Fruit fly (Drosophila melanogaster) whole organism, prepupa: ENCODE results near the gene OXA1L.

Experiments
- Blimp-1 ChIP-seq: fragments of 200-800 bp; sonication (Bioruptor generic); optimal IDR thresholded peaks from 3 replicates; lab custom pipeline; 2017; ENCODE audit warnings: missing biosample characterization, missing genetic modification characterization, mild to moderate bottlenecking, moderate library complexity, missing genetic modification reagents
- CG10631 ChIP-seq: fragments of 200-800 bp; sonication (Bioruptor generic); optimal IDR thresholded peaks from 2 replicates; lab custom pipeline; 2016; ENCODE audit warnings: missing biosample characterization, missing genetic modification characterization
- CG11762 ChIP-seq: fragments of 200-800 bp; sonication (Bioruptor generic); optimal IDR thresholded peaks from 3 replicates; lab custom pipeline; 2016; ENCODE audit warnings: missing biosample characterization, missing genetic modification characterization; ENCODE audit not compliant: insufficient read depth
- CG11902 ChIP-seq: fragments of 200-800 bp; sonication (Bioruptor generic); optimal IDR thresholded peaks from 3 replicates; lab custom pipeline; 2016; ENCODE audit warnings: missing biosample characterization, missing genetic modification characterization
- CG15336 ChIP-seq: fragments of 200-800 bp; sonication (Bioruptor generic); IDR thresholded peaks from 2 replicates; pipeline ENCODE4 v1.3.6; 2022; ENCODE audit warnings: missing biosample characterization, missing genetic modification characterization
- CG1621 ChIP-seq: fragments of 200-800 bp; sonication (Bioruptor generic); optimal IDR thresholded peaks from 3 replicates; lab custom pipeline; 2018; ENCODE audit warnings: missing biosample characterization, mild to moderate bottlenecking, missing genetic modification characterization
- CG3032 ChIP-seq: fragments of 200-800 bp; optimal IDR thresholded peaks from 2 replicates; lab custom pipeline; 2019; ENCODE audit warnings: missing biosample characterization, mild to moderate bottlenecking, missing genetic modification characterization, moderate library complexity
- CG31627 ChIP-seq: fragments of 200-800 bp; sonication (Bioruptor generic); optimal IDR thresholded peaks from 3 replicates; lab custom pipeline; 2016; ENCODE audit warnings: missing biosample characterization, missing genetic modification characterization
- CG32006 ChIP-seq: fragments of 200-800 bp; sonication (Bioruptor generic); optimal IDR thresholded peaks from 3 replicates; lab custom pipeline; 2017; ENCODE audit warnings: missing biosample characterization, mild to moderate bottlenecking, missing genetic modification characterization
- CG6163 ChIP-seq: fragments of 200-800 bp; sonication (Bioruptor generic); IDR thresholded peaks from 3 replicates; pipeline ENCODE4 v1.3.6; 2022; ENCODE audit warnings: missing biosample characterization, missing genetic modification characterization
- CG6276 ChIP-seq: fragments of 200-800 bp; sonication (Bioruptor generic); optimal IDR thresholded peaks from 2 replicates; lab custom pipeline; 2017; ENCODE audit warnings: missing biosample characterization, mild to moderate bottlenecking, missing genetic modification characterization
- CG6792 ChIP-seq: fragments of 200-800 bp; sonication (Bioruptor generic); optimal IDR thresholded peaks from 3 replicates; lab custom pipeline; 2016; ENCODE audit warnings: missing biosample characterization, missing genetic modification characterization
- CG6854 ChIP-seq: fragments of 200-800 bp; sonication (Bioruptor generic); optimal IDR thresholded peaks from 2 replicates; lab custom pipeline; 2017; ENCODE audit warnings: missing biosample characterization, mild to moderate bottlenecking, missing genetic modification characterization
- CG8119 ChIP-seq: fragments of 200-800 bp; sonication (Bioruptor generic); IDR thresholded peaks from 3 replicates; pipeline ENCODE4 v1.3.6; 2022; ENCODE audit warnings: missing biosample characterization, missing genetic modification characterization
- CG8319 ChIP-seq: fragments of 200-800 bp; sonication (Bioruptor generic); optimal IDR thresholded peaks from 3 replicates; lab custom pipeline; 2016; ENCODE audit warnings: missing biosample characterization, missing genetic modification characterization
- CG8632 ChIP-seq: fragments of 200-800 bp; sonication (Bioruptor generic); optimal IDR thresholded peaks from 3 replicates; lab custom pipeline; 2016; ENCODE audit warnings: missing biosample characterization, missing genetic modification characterization
- Eip75B ChIP-seq: fragments of 200-800 bp; sonication (Bioruptor generic); optimal IDR thresholded peaks from 3 replicates; lab custom pipeline; 2016; ENCODE audit warnings: missing biosample characterization, missing genetic modification characterization
- Eip78C ChIP-seq: fragments of 200-800 bp; sonication (Bioruptor generic); peaks from one replicate; lab custom pipeline; 2016; ENCODE audit warnings: missing biosample characterization, missing genetic modification characterization
- Eip93F ChIP-seq: fragments of 200-800 bp; sonication (Bioruptor generic); optimal IDR thresholded peaks from 2 replicates; lab custom pipeline; 2016; ENCODE audit warnings: missing biosample characterization, mild to moderate bottlenecking, missing genetic modification characterization
- Ets21C ChIP-seq: fragments of 200-800 bp; sonication (Bioruptor generic); optimal IDR thresholded peaks from 3 replicates; lab custom pipeline; 2016; ENCODE audit warnings: missing biosample characterization, missing genetic modification characterization
- Ets96B ChIP-seq: fragments of 200-800 bp; optimal IDR thresholded peaks from 2 replicates; lab custom pipeline; 2019; ENCODE audit warnings: missing biosample characterization, mild to moderate bottlenecking, missing genetic modification characterization, moderate library complexity
- Gug ChIP-seq: fragments of 200-800 bp; sonication (Bioruptor generic); IDR thresholded peaks from 2 replicates; pipeline ENCODE4 v1.3.6; 2022; ENCODE audit warnings: missing biosample characterization, missing genetic modification characterization
- Hr38 ChIP-seq: sonication (Bioruptor generic); optimal IDR thresholded peaks from 2 replicates; lab custom pipeline; 2016; ENCODE audit warnings: missing biosample characterization, missing genetic modification characterization
- Hr39 ChIP-seq: fragments of 200-800 bp; sonication (Bioruptor generic); optimal IDR thresholded peaks from 2 replicates; lab custom pipeline; 2016; ENCODE audit warnings: missing biosample characterization, missing genetic modification characterization
- Hr4 ChIP-seq: fragments of 200-800 bp; sonication (Bioruptor generic); optimal IDR thresholded peaks from 3 replicates; lab custom pipeline; 2016; ENCODE audit warnings: missing biosample characterization, missing genetic modification characterization
- Lpt ChIP-seq: fragments of 200-800 bp; sonication (Bioruptor generic); optimal IDR thresholded peaks from 3 replicates; lab custom pipeline; 2016; ENCODE audit warnings: missing biosample characterization, missing genetic modification characterization
- Met ChIP-seq: fragments of 200-800 bp; sonication (Bioruptor generic); optimal IDR thresholded peaks from 3 replicates; lab custom pipeline; 2016; ENCODE audit warnings: missing biosample characterization, missing genetic modification characterization
- OdsH ChIP-seq: fragments of 200-800 bp; sonication (Bioruptor generic); optimal IDR thresholded peaks from 3 replicates; lab custom pipeline; 2016; ENCODE audit warnings: missing biosample characterization, missing genetic modification characterization
- Smox ChIP-seq: fragments of 200-800 bp; sonication (Bioruptor generic); optimal IDR thresholded peaks from 3 replicates; lab custom pipeline; 2016; ENCODE audit warnings: missing biosample characterization, missing genetic modification characterization
- Sox102F ChIP-seq: fragments of 200-800 bp; sonication (Bioruptor generic); optimal IDR thresholded peaks from 2 replicates; lab custom pipeline; 2016; ENCODE audit warnings: missing biosample characterization, mild to moderate bottlenecking, missing genetic modification characterization
- Sox14 ChIP-seq: fragments of 200-800 bp; sonication (Bioruptor generic); optimal IDR thresholded peaks from 3 replicates; lab custom pipeline; 2016; ENCODE audit warnings: missing biosample characterization, missing genetic modification characterization
- Sox15 ChIP-seq: fragments of 200-800 bp; sonication (Bioruptor generic); optimal IDR thresholded peaks from 3 replicates; lab custom pipeline; 2016; ENCODE audit warnings: missing biosample characterization, missing genetic modification characterization
- achi ChIP-seq: fragments of 200-800 bp; sonication (Bioruptor generic); optimal IDR thresholded peaks from 3 replicates; lab custom pipeline; 2016; ENCODE audit warnings: missing biosample characterization, missing genetic modification characterization
- acj6 ChIP-seq: fragments of 200-800 bp; sonication (Bioruptor generic); optimal IDR thresholded peaks from 3 replicates; lab custom pipeline; 2016; ENCODE audit warnings: missing biosample characterization, missing genetic modification characterization
- cyc ChIP-seq: fragments of 200-800 bp; sonication (Bioruptor generic); optimal IDR thresholded peaks from 3 replicates; lab custom pipeline; 2016; ENCODE audit warnings: missing biosample characterization, missing genetic modification characterization
- dac ChIP-seq: fragments of 200-800 bp; sonication (Bioruptor generic); optimal IDR thresholded peaks from 2 replicates; lab custom pipeline; 2017; ENCODE audit warnings: missing biosample characterization, mild to moderate bottlenecking, missing genetic modification characterization
- dsx ChIP-seq: fragments of 200-800 bp; optimal IDR thresholded peaks from 3 replicates; lab custom pipeline; 2019; ENCODE audit warnings: missing biosample characterization, mild to moderate bottlenecking, missing genetic modification characterization, moderate library complexity; ENCODE audit not compliant: poor library complexity, severe bottlenecking
- eg ChIP-seq: fragments of 200-800 bp; sonication (Bioruptor generic); IDR thresholded peaks from 3 replicates; pipeline ENCODE4 v1.3.6; 2022; ENCODE audit warnings: missing biosample characterization, missing genetic modification characterization
- esn ChIP-seq: fragments of 200-800 bp; sonication (Bioruptor generic); optimal IDR thresholded peaks from 2 replicates; lab custom pipeline; 2016; ENCODE audit warnings: missing biosample characterization, mild to moderate bottlenecking, missing genetic modification characterization, moderate library complexity
- fd85E ChIP-seq: fragments of 200-800 bp; sonication (Bioruptor generic); optimal IDR thresholded peaks from 3 replicates; lab custom pipeline; 2016; ENCODE audit warnings: missing biosample characterization, missing genetic modification characterization
- fkh ChIP-seq: fragments of 200-800 bp; sonication (Bioruptor generic); optimal IDR thresholded peaks from 3 replicates; lab custom pipeline; 2017; ENCODE audit warnings: missing biosample characterization, mild to moderate bottlenecking, missing genetic modification characterization, moderate library complexity
- lz ChIP-seq: fragments of 200-800 bp; sonication (Bioruptor generic); optimal IDR thresholded peaks from 3 replicates; lab custom pipeline; 2016; ENCODE audit warnings: missing biosample characterization, missing genetic modification characterization
- net ChIP-seq: fragments of 200-800 bp; sonication (Bioruptor generic); optimal IDR thresholded peaks from 3 replicates; lab custom pipeline; 2016; ENCODE audit warnings: missing biosample characterization, missing genetic modification characterization
- pdm3 ChIP-seq: fragments of 200-800 bp; sonication (Bioruptor generic); optimal IDR thresholded peaks from 3 replicates; lab custom pipeline; 2016; ENCODE audit warnings: missing biosample characterization, missing genetic modification characterization
- salr ChIP-seq, 2 experiments: fragments of 200-800 bp; sonication (Bioruptor generic); optimal IDR thresholded peaks; 3 replicates each; lab custom pipeline; 2016 to 2018; ENCODE audit warnings: missing biosample characterization in 2 of 2, missing genetic modification characterization in 2 of 2, mild to moderate bottlenecking in 1 of 2
- spab ChIP-seq: fragments of 200-800 bp; sonication (Bioruptor generic); optimal IDR thresholded peaks from 2 replicates; lab custom pipeline; 2017; ENCODE audit warnings: missing biosample characterization, mild to moderate bottlenecking, missing genetic modification characterization, missing genetic modification reagents
- ss ChIP-seq, 2 experiments: fragments of 200-800 bp; sonication (Bioruptor generic); optimal IDR thresholded peaks; 2 replicates in 1 of 2; 3 replicates in 1 of 2; lab custom pipeline; 2017 to 2018; ENCODE audit warnings: mild to moderate bottlenecking in 2 of 2, missing biosample characterization in 2 of 2, missing genetic modification characterization in 2 of 2, moderate library complexity in 1 of 2
- svp ChIP-seq: fragments of 200-800 bp; sonication (Bioruptor generic); peaks from one replicate; lab custom pipeline; 2016; ENCODE audit warnings: missing biosample characterization, missing genetic modification characterization
- topi ChIP-seq: fragments of 200-800 bp; sonication (Bioruptor generic); optimal IDR thresholded peaks from 3 replicates; lab custom pipeline; 2016; ENCODE audit warnings: missing biosample characterization, missing genetic modification characterization
- vri ChIP-seq: fragments of 200-800 bp; sonication (Bioruptor generic); optimal IDR thresholded peaks from 3 replicates; lab custom pipeline; 2016; ENCODE audit warnings: missing biosample characterization, mild to moderate bottlenecking, missing genetic modification characterization

OXA1L gene

dm6 chr3L:10927953-10928352, 41.7 kb upstream of the OXA1L start (continued):
- no peak for TF ChIP-seq Sox102F (GFP tag; lab: Kevin White, UChicago)
- peak; percentile 92 for TF ChIP-seq Eip78C
- no peak for TF ChIP-seq Sox15
- TF ChIP-seq Hr4 (GFP tag; lab: Kevin White, UChicago): peak; percentile 65
- peak; percentile 19 for TF ChIP-seq CG11902
- peak; percentile 39 for TF ChIP-seq topi (GFP tag; lab: Kevin White, UChicago)
- TF ChIP-seq net: peak; percentile 43
- peak; percentile 49 for TF ChIP-seq spab
- peak; percentile 48 for TF ChIP-seq Gug (GFP tag; lab: Robert Waterston, UW)
- TF ChIP-seq Met (GFP tag; lab: Kevin White, UChicago): peak; percentile 35
- TF ChIP-seq fd85E (GFP tag; lab: Kevin White, UChicago): no peak
- TF ChIP-seq salr (GFP tag; optimal IDR thresholded peaks at IDR 0.05; lab: Kevin White, UChicago): peak in 1 of 2 experiments; percentile 13
- TF ChIP-seq CG6163: peak; percentile 60
- peak; percentile 39 for TF ChIP-seq CG8319 (GFP tag; lab: Kevin White, UChicago)
- TF ChIP-seq CG6854 (GFP tag; lab: Kevin White, UChicago): no peak
- peak; percentile 33 for TF ChIP-seq lz
- peak; percentile 55 for TF ChIP-seq Lpt
- peak; percentile 33 for TF ChIP-seq Sox14 (GFP tag; lab: Kevin White, UChicago)
- no peak for TF ChIP-seq Ets21C (GFP tag; lab: Kevin White, UChicago)
- no peak for TF ChIP-seq cyc
- TF ChIP-seq CG10631 (GFP tag; lab: Kevin White, UChicago): peak; percentile 60
- peak; percentile 52 for TF ChIP-seq CG11762 (GFP tag; lab: Kevin White, UChicago)
- TF ChIP-seq eg (GFP tag; lab: Robert Waterston, UW): peak; percentile 61; the same call in 2 of the 3 replicates
- TF ChIP-seq CG8632: peak; percentile 62
- no peak for TF ChIP-seq Hr38
- peak; percentile 30 for TF ChIP-seq CG1621 (tag; lab: Kevin White, UChicago)

- peak; percentile 38 for TF ChIP-seq Met (GFP tag; lab: Kevin White, UChicago)
- no peak for TF ChIP-seq fkh (GFP tag; lab: Kevin White, UChicago)
- TF ChIP-seq Smox (GFP tag; lab: Kevin White, UChicago): peak; percentile 17
- no peak for TF ChIP-seq ss (GFP tag; optimal IDR thresholded peaks at IDR 0.05; lab: Kevin White, UChicago)
- peak; percentile 69 for TF ChIP-seq svp (GFP tag; lab: Kevin White, UChicago)
- peak; percentile 82 for TF ChIP-seq Eip78C
- no peak for TF ChIP-seq dac (GFP tag; lab: Kevin White, UChicago)
- TF ChIP-seq Hr4 (GFP tag; lab: Kevin White, UChicago): peak; percentile 56
- peak; percentile 5 for TF ChIP-seq lz
- TF ChIP-seq CG6276 (GFP tag; lab: Kevin White, UChicago): peak; percentile 29
- TF ChIP-seq Hr39 (GFP tag; lab: Kevin White, UChicago): no peak
- no peak for TF ChIP-seq vri (GFP tag; lab: Kevin White, UChicago)
- TF ChIP-seq OdsH: peak; percentile 30
- TF ChIP-seq Blimp-1 (GFP tag; lab: Kevin White, UChicago): no peak
- no peak for TF ChIP-seq CG3032 (tag; lab: Kevin White, UChicago)
- TF ChIP-seq CG8119 (GFP tag; lab: Robert Waterston, UW): no peak
- no peak for TF ChIP-seq achi (GFP tag; lab: Kevin White, UChicago)
- no peak for TF ChIP-seq CG8632
- TF ChIP-seq CG6792: no peak
- TF ChIP-seq Eip93F: no peak
- TF ChIP-seq dsx (GFP tag; lab: Kevin White, UChicago): no peak
- TF ChIP-seq spab: no peak
- no peak for TF ChIP-seq Eip75B (GFP tag; lab: Kevin White, UChicago)
- peak; percentile 16 for TF ChIP-seq acj6 (GFP tag; lab: Kevin White, UChicago)
- TF ChIP-seq CG15336 (GFP tag; lab: Robert Waterston, UW): no peak
- TF ChIP-seq CG31627 (GFP tag; lab: Kevin White, UChicago): no peak
- no peak for TF ChIP-seq CG6163
- no peak for TF ChIP-seq fd85E (GFP tag; lab: Kevin White, UChicago)
- peak; percentile 48 for TF ChIP-seq CG32006
- peak; percentile 33 for TF ChIP-seq esn (GFP tag; lab: Kevin White, UChicago)
- TF ChIP-seq eg (GFP tag; lab: Robert Waterston, UW): no peak
- peak; percentile 15 for TF ChIP-seq pdm3 (GFP tag; lab: Kevin White, UChicago)
- TF ChIP-seq Ets96B (tag; lab: Kevin White, UChicago): no peak
- TF ChIP-seq topi (GFP tag; lab: Kevin White, UChicago): peak; percentile 10
- no peak for TF ChIP-seq cyc
- peak; percentile 6 for TF ChIP-seq Sox102F (GFP tag; lab: Kevin White, UChicago)
Measured at dm6 chr3L:10927349-10927748, 41.1 kb upstream of the OXA1L start.
